2 worm cellular contexts compared by ENCODE assay signal in genomic region chrV:10003315-10003969, ce11.
TF ChIP-seq lines count a peak whose summit lies in the region.

No protein-coding gene starts in this region.

TF ChIP-seq in whole organism, L1 larva, 84 proteins besides CTCF, POLR2A, EP300 and RAD21 (continued from another document):
- TF ChIP-seq egl-27 (tag; optimal IDR thresholded peaks at IDR 0.05; lab: Kevin White, UChicago) (no peak), nhr-90 (tag; optimal IDR thresholded peaks at IDR 0.05; lab: Kevin White, UChicago; ENCODE audit: poor library complexity) (no peak), ets-5 (GFP tag; IDR thresholded peaks at IDR 0.05; lab: Robert Waterston, UW) (no peak), skn-1 (tag; optimal IDR thresholded peaks at IDR 0.05; lab: Kevin White, UChicago) (peak; percentile 49), rnt-1 (tag; optimal IDR thresholded peaks at IDR 0.05; lab: Kevin White, UChicago) (peak; percentile 71), mep-1 (tag; optimal IDR thresholded peaks at IDR 0.05; lab: Kevin White, UChicago) (peak; percentile 49), lin-15B (tag; optimal IDR thresholded peaks at IDR 0.05; lab: Kevin White, UChicago) (peak; percentile 50), unc-62 (GFP tag; optimal IDR thresholded peaks at IDR 0.05; lab: Kevin White, UChicago) (no peak), lin-14 (GFP tag; optimal IDR thresholded peaks at IDR 0.05; lab: Kevin White, UChicago) (peak; percentile 77), nhr-19 (GFP tag; conservative IDR thresholded peaks at IDR 0.05; lab: Robert Waterston, UW) (peak; percentile 48), xbp-1 (tag; optimal IDR thresholded peaks at IDR 0.05; lab: Kevin White, UChicago) (peak; percentile 56), nhr-237 (tag; optimal IDR thresholded peaks at IDR 0.05; lab: Kevin White, UChicago) (no peak), nhr-85 (tag; lab: Kevin White, UChicago) (peak; percentile 33), aly-2 (tag; optimal IDR thresholded peaks at IDR 0.05; lab: Kevin White, UChicago) (no peak), hlh-4 (tag; optimal IDR thresholded peaks at IDR 0.05; lab: Kevin White, UChicago) (no peak)

TF ChIP-seq in whole organism, L2 larva, 48 proteins besides CTCF, POLR2A, EP300 and RAD21 (continued from another document):
- peak in 1 of 2 experiments; percentile 81 for TF ChIP-seq lsy-2 (tag; optimal IDR thresholded peaks at IDR 0.05; lab: Kevin White, UChicago)
